Fruit fly (Drosophila melanogaster) Kc167 (cell line): Measurements from ENCODE around the gene CG17362.

ENCODE experiments used
- Myc ChIP-seq: fragments of >200 bp; optimal IDR thresholded peaks from 2 replicates; lab custom pipeline; 2017; ENCODE audit warnings: missing external identifiers
- Sin3A ChIP-seq: fragments of >200 bp; optimal IDR thresholded peaks from 2 replicates; lab custom pipeline; 2018; ENCODE audit warnings: missing external identifiers
- h ChIP-seq: fragments of >200 bp; optimal IDR thresholded peaks from 3 replicates; lab custom pipeline; 2018; ENCODE audit warnings: missing external identifiers
- insv ChIP-seq: fragments of >200 bp; optimal IDR thresholded peaks from 3 replicates; lab custom pipeline; 2018; ENCODE audit warnings: missing external identifiers
- psq ChIP-seq: fragments of >200 bp; optimal IDR thresholded peaks from 2 replicates; lab custom pipeline; 2017; ENCODE audit warnings: missing external identifiers
- ttk ChIP-seq: sonication (Bioruptor generic); optimal IDR thresholded peaks from 2 replicates; lab custom pipeline; 2017; ENCODE audit warnings: missing external identifiers

CG17362 gene

DNA sequence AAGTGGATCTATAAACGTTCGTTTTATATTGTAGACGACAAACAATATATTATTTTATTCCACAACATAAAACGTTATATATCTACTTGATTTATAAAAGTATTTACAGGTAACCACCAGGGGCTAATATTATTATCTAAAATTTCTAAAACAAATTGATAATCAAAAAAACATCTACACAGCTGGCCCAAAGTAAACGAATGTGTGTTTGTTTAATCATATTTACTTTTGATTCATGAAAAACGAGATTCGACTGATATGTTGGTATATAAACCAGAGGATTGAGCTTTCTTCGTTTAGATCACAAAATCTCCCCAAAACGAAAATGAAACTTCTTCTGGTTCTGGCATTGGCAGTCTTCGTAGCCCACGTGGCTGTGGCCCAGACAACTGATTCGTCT lies at the start of gene CG17362:
TSS of gene CG17362 (plus strand) at position 291 of the 400 bp plus-strand sequence.
- no peak for TF ChIP-seq psq
- TF ChIP-seq ttk (lab: Kevin White, UChicago): no peak
- TF ChIP-seq Sin3A (lab: Kevin White, UChicago): no peak
- TF ChIP-seq h (lab: Kevin White, UChicago): no peak
- no peak for TF ChIP-seq Myc
- no peak for TF ChIP-seq insv (lab: Kevin White, UChicago)

dm6 chr3L:13936771-13937170 lies 49.6 kb upstream of the CG17362 start:
- TF ChIP-seq Myc (no peak), ttk (lab: Kevin White, UChicago) (no peak), psq (no peak), h (lab: Kevin White, UChicago) (no peak), Sin3A (lab: Kevin White, UChicago) (no peak)

DNA sequence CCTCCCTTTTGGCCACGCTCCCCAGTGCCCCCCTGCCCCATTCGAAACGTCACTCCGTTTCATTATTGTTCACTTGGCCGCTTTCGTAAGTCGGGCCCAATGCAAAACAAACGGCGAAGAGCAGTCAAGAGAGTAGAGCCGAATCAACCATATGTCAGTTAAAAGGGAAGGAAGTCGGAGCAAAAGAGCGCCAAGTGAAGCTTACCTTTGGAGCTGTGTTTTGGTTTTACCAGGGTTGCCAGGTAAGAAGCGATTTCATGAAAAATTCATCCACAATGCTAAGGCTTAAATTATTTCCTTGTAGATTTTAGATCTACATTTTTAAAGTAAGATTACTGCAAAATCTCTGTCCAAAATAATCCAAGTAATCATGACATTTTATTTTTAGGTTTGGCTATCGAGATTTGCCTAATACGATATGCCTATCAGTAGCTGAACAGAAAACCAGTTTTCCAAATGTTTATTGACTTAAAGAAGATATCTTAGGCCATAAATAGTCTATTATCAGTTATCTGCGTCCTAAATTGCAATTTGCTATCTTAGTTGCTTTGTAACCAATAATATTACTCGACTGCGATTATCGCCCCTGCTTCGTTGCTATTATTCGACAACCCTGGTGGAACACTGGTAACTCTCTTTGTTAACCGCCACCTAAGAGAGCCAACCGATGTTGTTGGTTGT lies 47.8 kb upstream of the CG17362 start:
- TF ChIP-seq Myc: no peak

- no peak for TF ChIP-seq ttk (lab: Kevin White, UChicago)
- no peak for TF ChIP-seq psq
- TF ChIP-seq insv (lab: Kevin White, UChicago): no peak
- TF ChIP-seq Myc: no peak
- TF ChIP-seq h (lab: Kevin White, UChicago): no peak
- no peak for TF ChIP-seq Sin3A (lab: Kevin White, UChicago)
Observed at dm6 chr3L:13939151-13939499, 47.3 kb upstream of the CG17362 start, which contains the start of gene CG32137. CG32137 (plus strand) TSS chr3L:13939250.

dm6 chr3L:13946003-13946402 lies 40.4 kb upstream of the CG17362 start:
- TF ChIP-seq Myc (no peak), Sin3A (lab: Kevin White, UChicago) (no peak), psq (no peak), insv (lab: Kevin White, UChicago) (no peak), h (lab: Kevin White, UChicago) (no peak), ttk (lab: Kevin White, UChicago) (no peak)

- no peak for TF ChIP-seq Sin3A (lab: Kevin White, UChicago)
- no peak for TF ChIP-seq psq
Observed at dm6 chr3L:13949440-13950066, 36.9 kb upstream of the CG17362 start.

dm6 chr3L:13951564-13951963 lies 34.9 kb upstream of the CG17362 start:
- TF ChIP-seq h (lab: Kevin White, UChicago) (no peak), Sin3A (lab: Kevin White, UChicago) (no peak)

DNA sequence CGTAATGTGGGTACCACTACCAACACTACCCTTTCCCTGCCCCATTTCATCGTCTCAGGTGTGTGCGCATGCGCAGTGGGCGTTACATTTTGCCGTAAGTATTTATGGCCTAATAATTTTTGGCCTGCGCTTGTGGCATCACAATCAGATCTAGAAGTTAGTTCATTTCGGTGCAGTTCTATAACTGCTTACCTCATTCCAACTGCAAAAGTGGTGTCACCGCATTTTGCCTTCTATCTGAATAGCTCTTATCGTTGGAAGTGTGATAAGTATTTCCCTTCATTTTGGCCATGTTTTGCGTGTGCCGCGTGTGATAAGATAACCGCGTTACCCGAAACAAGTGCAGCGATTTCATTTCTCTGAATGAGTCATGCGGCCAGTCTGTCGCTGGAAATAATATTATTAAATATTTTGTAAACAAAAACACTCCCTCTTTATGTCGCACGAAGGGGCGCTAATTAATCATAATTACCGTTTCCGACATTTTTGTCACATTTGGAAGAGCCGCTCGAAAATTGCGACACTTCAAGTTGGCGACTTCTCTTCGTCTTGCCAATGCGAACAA lies 33.9 kb upstream of the CG17362 start:
- TF ChIP-seq insv (lab: Kevin White, UChicago) (no peak), h (lab: Kevin White, UChicago) (no peak), psq (no peak), Sin3A (lab: Kevin White, UChicago) (no peak), Myc (no peak), ttk (lab: Kevin White, UChicago) (no peak)

DNA sequence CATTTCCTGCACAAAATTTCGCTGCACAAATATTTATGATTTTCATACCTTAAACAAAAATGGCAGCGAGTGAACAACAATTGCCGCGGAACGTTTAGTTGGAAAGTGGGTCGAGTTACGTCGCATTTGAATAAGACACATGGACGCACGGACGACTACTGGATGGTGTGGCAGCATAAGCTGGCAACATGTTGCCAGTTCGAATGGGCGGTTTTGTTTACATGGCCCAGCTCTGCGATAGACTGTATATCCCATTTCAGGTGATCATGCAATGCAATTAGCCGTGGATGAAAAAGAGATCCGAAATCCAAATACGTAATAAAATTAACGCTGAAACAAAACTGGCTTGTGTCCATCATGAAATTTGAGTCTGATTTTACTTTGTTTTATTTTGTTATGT lies 29.8 kb upstream of the CG17362 start:
- no peak for TF ChIP-seq h (lab: Kevin White, UChicago)

DNA sequence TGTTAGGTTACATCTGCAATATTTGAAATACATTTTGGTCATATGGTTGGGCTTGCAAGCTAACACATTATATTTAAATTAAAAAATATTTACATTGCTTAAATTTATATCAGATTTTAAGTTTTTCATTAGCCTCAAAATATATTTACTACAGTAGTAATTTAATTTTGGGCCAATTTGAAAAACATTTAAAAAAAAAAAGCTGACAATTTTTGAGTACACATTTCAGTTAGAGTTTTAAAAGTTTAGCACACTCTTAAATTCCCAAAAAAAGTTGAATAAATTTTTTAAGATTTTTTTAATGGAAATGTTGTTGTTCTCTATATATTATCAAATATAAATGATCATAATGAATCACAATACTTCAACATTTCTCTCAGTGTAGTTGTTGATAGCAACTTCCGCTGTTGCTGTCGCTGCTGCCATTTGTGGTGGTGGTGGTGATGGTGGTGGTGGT lies 29.2 kb upstream of the CG17362 start:
- TF ChIP-seq Myc: no peak
- no peak for TF ChIP-seq insv (lab: Kevin White, UChicago)
- no peak for TF ChIP-seq Sin3A (lab: Kevin White, UChicago)
- TF ChIP-seq psq: no peak
- TF ChIP-seq ttk (lab: Kevin White, UChicago): no peak
- no peak for TF ChIP-seq h (lab: Kevin White, UChicago)

- TF ChIP-seq insv (lab: Kevin White, UChicago) (no peak), ttk (lab: Kevin White, UChicago) (no peak), h (lab: Kevin White, UChicago) (no peak), Myc (no peak), Sin3A (lab: Kevin White, UChicago) (no peak), psq (no peak)
Observed at dm6 chr3L:13957789-13958188, 28.6 kb upstream of the CG17362 start.

DNA sequence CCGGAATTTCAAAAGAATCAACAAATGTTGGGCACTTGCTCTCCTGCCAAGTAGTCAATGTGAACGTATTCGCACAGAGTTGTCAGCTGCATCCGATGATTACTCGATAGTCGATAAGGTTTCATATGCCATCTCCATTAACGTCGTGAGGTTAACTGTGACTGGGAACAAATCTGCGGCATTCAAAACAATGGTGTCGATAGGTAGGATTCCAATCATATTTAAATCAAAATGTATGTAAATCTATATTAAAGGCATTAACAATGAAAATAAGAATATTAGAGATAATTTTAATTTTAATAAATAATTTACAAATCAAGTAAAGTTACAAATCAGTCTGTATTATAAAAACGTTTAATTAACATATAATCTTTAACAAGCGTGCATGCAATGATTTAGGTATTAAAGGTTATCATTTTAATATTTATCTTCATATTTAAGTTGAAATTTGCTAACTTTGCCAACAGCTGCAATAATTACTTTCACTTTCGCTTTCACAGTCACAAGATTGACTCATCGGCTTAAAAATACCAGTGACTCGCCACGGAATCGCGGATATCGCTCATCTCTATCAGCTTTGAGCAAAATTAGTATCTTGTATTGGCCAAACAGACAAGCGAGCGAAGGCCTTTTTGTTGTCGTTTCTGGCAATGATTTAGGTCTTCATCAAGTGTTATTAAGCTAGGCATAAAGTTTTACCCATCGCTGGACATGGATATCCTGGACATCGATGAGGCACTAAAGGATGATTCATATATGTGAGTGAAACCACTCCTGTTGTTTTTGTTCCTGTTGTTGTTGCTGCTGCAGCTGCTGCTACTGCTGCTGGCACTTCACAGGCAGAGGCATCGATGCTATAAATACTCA lies 21.6 kb upstream of the CG17362 start, which contains the start of the genes Meics, Nxf3 and ssp2:
TSS of gene Meics (minus strand) at position 68 of the 867 bp plus-strand sequence.
TSS of gene Nxf3 (plus strand) at position 569 of the 867 bp plus-strand sequence.
TSS of gene ssp2 (plus strand) at position 569 of the 867 bp plus-strand sequence.
- no peak for TF ChIP-seq ttk (lab: Kevin White, UChicago)
- TF ChIP-seq h (lab: Kevin White, UChicago): no peak
- no peak for TF ChIP-seq Sin3A (lab: Kevin White, UChicago)
- no peak for TF ChIP-seq psq
- no peak for TF ChIP-seq insv (lab: Kevin White, UChicago)
- TF ChIP-seq Myc: no peak
